Fruit fly (Drosophila melanogaster): ENCODE results near the gene B9d2.

Gene B9d2

dm6 chr2L:6098479-6099269 lies 31.8 kb downstream of the B9d2 start, which contains the start of gene CG9175 (continued):
- TF ChIP-seq HmgZ (tag; optimal IDR thresholded peaks at IDR 0.05) = peak; percentile 91
- peak; percentile 48 for TF ChIP-seq jumu (GFP tag; optimal IDR thresholded peaks at IDR 0.05)
- peak; percentile 39 for TF ChIP-seq Antp (GFP tag; optimal IDR thresholded peaks at IDR 0.05)
- TF ChIP-seq CG16779 (GFP tag; IDR thresholded peaks at IDR 0.05) = no peak
- peak; percentile 58 for TF ChIP-seq CG12391 (tag; optimal IDR thresholded peaks at IDR 0.05)
- peak; percentile 84 for TF ChIP-seq CG3847 (GFP tag; IDR thresholded peaks at IDR 0.05)
- TF ChIP-seq cas (GFP tag; IDR thresholded peaks at IDR 0.05) = peak; percentile 58; the same call in 1 of the 2 replicates
- TF ChIP-seq CG7928 (GFP tag; optimal IDR thresholded peaks at IDR 0.05) = no peak
- no peak for TF ChIP-seq CG5953 (GFP tag; IDR thresholded peaks at IDR 0.05)
- peak; percentile 62 for TF ChIP-seq sug (tag; optimal IDR thresholded peaks at IDR 0.05)
- no peak for TF ChIP-seq CG17385 (GFP tag; optimal IDR thresholded peaks at IDR 0.05)
- TF ChIP-seq CG15073 (GFP tag; optimal IDR thresholded peaks at IDR 0.05) = no peak
- TF ChIP-seq Rfx (GFP tag; IDR thresholded peaks at IDR 0.05) = peak; percentile 66
- peak; percentile 41 for TF ChIP-seq lilli (GFP tag; optimal IDR thresholded peaks at IDR 0.05)
- peak; percentile 19 for TF ChIP-seq dmrt11E (tag; optimal IDR thresholded peaks at IDR 0.05)
- TF ChIP-seq bcd (GFP tag; optimal IDR thresholded peaks at IDR 0.05) = peak; percentile 43
- TF ChIP-seq CHES-1-like (GFP tag; optimal IDR thresholded peaks at IDR 0.05) = peak; percentile 89
- TF ChIP-seq esg (GFP tag; conservative IDR thresholded peaks at IDR 0.05) = no peak
- TF ChIP-seq ERR (GFP tag; optimal IDR thresholded peaks at IDR 0.05) = peak; percentile 42
- TF ChIP-seq CG13624 (GFP tag; optimal IDR thresholded peaks at IDR 0.05) = peak; percentile 68
- TF ChIP-seq ranshi (GFP tag; IDR thresholded peaks at IDR 0.05) = 0 out of 2 replicates have a peak, but pooled peaks have one; percentile 23

- TF ChIP-seq onecut (GFP tag; IDR thresholded peaks at IDR 0.05) (peak; percentile 32; the same call in 1 of the 2 replicates), lov (optimal IDR thresholded peaks at IDR 0.05) (no peak), lov (GFP tag; IDR thresholded peaks at IDR 0.05) (no peak), CG31388 (GFP tag; optimal IDR thresholded peaks at IDR 0.05) (no peak), crol (GFP tag; IDR thresholded peaks at IDR 0.05) (peak; percentile 31; the same call in 1 of the 2 replicates), Adf1 (GFP tag; IDR thresholded peaks at IDR 0.05) (peak; percentile 15; the same call in 1 of the 2 replicates), seq (GFP tag; IDR thresholded peaks at IDR 0.05) (peak; percentile 65; the same call in 1 of the 2 replicates), CG13296 (GFP tag; optimal IDR thresholded peaks at IDR 0.05) (peak; percentile 33), crc (GFP tag; optimal IDR thresholded peaks at IDR 0.05) (no peak), chm (GFP tag; IDR thresholded peaks at IDR 0.05) (peak; percentile 57), CG8290 (GFP tag; optimal IDR thresholded peaks at IDR 0.05) (no peak), CG8290 (tag; optimal IDR thresholded peaks at IDR 0.05) (no peak), kni (GFP tag; optimal IDR thresholded peaks at IDR 0.05) (peak; percentile 65), Atf6 (GFP tag; IDR thresholded peaks at IDR 0.05) (0 out of 2 replicates have a peak, but pooled peaks have one; percentile 14), CG10431 (GFP tag; optimal IDR thresholded peaks at IDR 0.05) (peak; percentile 34), CG5180 (GFP tag; optimal IDR thresholded peaks at IDR 0.05) (peak; percentile 58), Sin3A (optimal IDR thresholded peaks at IDR 0.05) (no peak), z (GFP tag; IDR thresholded peaks at IDR 0.05) (peak; percentile 73; the same call in 2 of the 3 replicates), scrt (GFP tag; optimal IDR thresholded peaks at IDR 0.05) (peak; percentile 23), Sry-β (GFP tag; optimal IDR thresholded peaks at IDR 0.05) (no peak), CG14860 (GFP tag; IDR thresholded peaks at IDR 0.05; ENCODE audit: partially characterized antibody) (no peak), TFAM (GFP tag; optimal IDR thresholded peaks at IDR 0.05) (no peak), odd (GFP tag; optimal IDR thresholded peaks at IDR 0.05) (no peak), Deaf1 (tag; optimal IDR thresholded peaks at IDR 0.05) (peak; percentile 9), CG17359 (tag; optimal IDR thresholded peaks at IDR 0.05) (peak; percentile 34), trem (tag; optimal IDR thresholded peaks at IDR 0.05) (no peak), CG34376 (GFP tag; optimal IDR thresholded peaks at IDR 0.05) (peak; percentile 34), chinmo (GFP tag; IDR thresholded peaks at IDR 0.05; ENCODE audit: partially characterized antibody) (0 out of 4 replicates have a peak, but pooled peaks have one; percentile 48), CG9932 (GFP tag; IDR thresholded peaks at IDR 0.05) (no peak), GATAe (GFP tag; conservative IDR thresholded peaks at IDR 0.05) (no peak)
Observed at dm6 chr2L:6092300-6092699, 38.2 kb downstream of the B9d2 start.

Data from whole organism, embryonic.